Worm (Caenorhabditis elegans) whole organism, young adult: Measurements from ENCODE around the gene acc-1.

Experiments used
- F49E8.2 ChIP-seq: sonication (generic microtip); optimal IDR thresholded peaks from 3 replicates; lab custom pipeline; 2017; ENCODE audit warnings: missing genetic modification characterization, mild to moderate bottlenecking, missing compliant biosample characterization, antibody characterized with exemption, moderate library complexity; ENCODE audit not compliant: insufficient read depth
- Y79H2A.3 ChIP-seq: fragments of 200-800 bp; sonication (Bioruptor generic); conservative IDR thresholded peaks from 2 replicates; pipeline ENCODE4 v1.3.6; 2022; ENCODE audit warnings: missing genetic modification reagents, missing genetic modification characterization, missing compliant biosample characterization
- ZK185.1 ChIP-seq: sonication (generic microtip); optimal IDR thresholded peaks from 2 replicates; lab custom pipeline; 2016; ENCODE audit warnings: mild to moderate bottlenecking, missing genetic modification characterization, missing compliant biosample characterization; ENCODE audit not compliant: poor library complexity, severe bottlenecking
- ceh-27 ChIP-seq: fragments of 200-800 bp; sonication (Bioruptor generic); optimal IDR thresholded peaks from 2 replicates; lab custom pipeline; 2018; ENCODE audit warnings: mild to moderate bottlenecking, missing genetic modification characterization, moderate library complexity, missing compliant biosample characterization
- ekl-4 ChIP-seq: fragments of 200-800 bp; sonication (Bioruptor generic); IDR thresholded peaks from 2 replicates; pipeline ENCODE4 v1.3.6; 2022; ENCODE audit warnings: missing genetic modification reagents, missing genetic modification characterization, missing compliant biosample characterization
- madf-3 ChIP-seq: fragments of 200-800 bp; sonication (Bioruptor generic); IDR thresholded peaks from 2 replicates; pipeline ENCODE4 v1.3.6; 2022; ENCODE audit warnings: missing genetic modification reagents, missing genetic modification characterization, missing compliant biosample characterization
- nhr-27 ChIP-seq: fragments of 200-800 bp; sonication (Bioruptor generic); optimal IDR thresholded peaks from 2 replicates; lab custom pipeline; 2018; ENCODE audit warnings: mild to moderate bottlenecking, missing genetic modification characterization, moderate library complexity, missing compliant biosample characterization
- nhr-80 ChIP-seq: sonication (generic microtip); optimal IDR thresholded peaks from 2 replicates; lab custom pipeline; 2016; ENCODE audit warnings: missing genetic modification characterization, missing compliant biosample characterization
- snpc-1.1 ChIP-seq: sonication (generic microtip); optimal IDR thresholded peaks from 2 replicates; lab custom pipeline; 2017; ENCODE audit warnings: missing genetic modification characterization, mild to moderate bottlenecking, missing compliant biosample characterization, antibody characterized with exemption, moderate library complexity, missing genotype, missing genetic modification reagents; ENCODE audit not compliant: insufficient read depth
- snpc-4 ChIP-seq, 5 experiments: fragments of 150-350 bp in 1 of 5; sonication (generic microtip) in 4 of 5; optimal IDR thresholded peaks; 2 replicates each; lab custom pipeline; 2014 to 2018; ENCODE audit warnings: missing genetic modification characterization in 5 of 5, missing biosample characterization in 3 of 5, antibody characterized with exemption in 2 of 5, mild to moderate bottlenecking in 2 of 5, missing compliant biosample characterization in 2 of 5, missing genotype in 2 of 5, moderate library complexity in 2 of 5, missing genetic modification reagents in 1 of 5
- unc-130 ChIP-seq: sonication (generic microtip); optimal IDR thresholded peaks from 2 replicates; lab custom pipeline; 2016; ENCODE audit warnings: missing genetic modification reagents, missing genetic modification characterization, missing compliant biosample characterization

ce11 chrIV:9618015-9618414 is 39.8 kb upstream of the acc-1 start:
- TF ChIP-seq Y79H2A.3 (GFP tag; lab: Robert Waterston, UW) = no peak
- no peak for TF ChIP-seq madf-3 (GFP tag; lab: Robert Waterston, UW)
- TF ChIP-seq F49E8.2 (tag; lab: Kevin White, UChicago) = no peak
- TF ChIP-seq snpc-1.1 (tag; lab: Kevin White, UChicago) = no peak
- no peak for TF ChIP-seq snpc-4 (GFP tag; optimal IDR thresholded peaks at IDR 0.05; lab: Kevin White, UChicago)
- no peak for TF ChIP-seq snpc-4 (tag; optimal IDR thresholded peaks at IDR 0.05; lab: Kevin White, UChicago)
- no peak for TF ChIP-seq ekl-4 (GFP tag; lab: Robert Waterston, UW)
- TF ChIP-seq nhr-80 (tag; lab: Kevin White, UChicago) = no peak
- TF ChIP-seq ZK185.1 (tag; lab: Kevin White, UChicago) = no peak
- no peak for TF ChIP-seq ceh-27
- TF ChIP-seq unc-130 (GFP tag; lab: Kevin White, UChicago) = no peak
- TF ChIP-seq nhr-27 = no peak
